Fruit fly (Drosophila melanogaster) whole organism, pupa: ENCODE results near the gene dsh.

ENCODE experiments used
- CG13204 ChIP-seq: fragments of 200-800 bp; sonication (Bioruptor generic); optimal IDR thresholded peaks from 2 replicates; lab custom pipeline; 2018; ENCODE audit warnings: missing biosample characterization, mild to moderate bottlenecking, missing genetic modification characterization, moderate library complexity
- CG14655 ChIP-seq: fragments of 200-800 bp; sonication (Bioruptor generic); optimal IDR thresholded peaks from 3 replicates; lab custom pipeline; 2017; ENCODE audit warnings: mild to moderate bottlenecking, missing biosample characterization, missing genetic modification reagents, missing genetic modification characterization
- CG15710 ChIP-seq: fragments of 200-800 bp; sonication (Bioruptor generic); optimal IDR thresholded peaks from 2 replicates; lab custom pipeline; 2018; ENCODE audit warnings: missing biosample characterization, mild to moderate bottlenecking, missing genetic modification characterization, moderate library complexity
- CG17806 ChIP-seq: fragments of 200-800 bp; sonication (Bioruptor generic); optimal IDR thresholded peaks from 2 replicates; lab custom pipeline; 2018; ENCODE audit warnings: missing biosample characterization, mild to moderate bottlenecking, missing genetic modification characterization, moderate library complexity
- CG4496 ChIP-seq: fragments of 200-800 bp; sonication (Bioruptor generic); IDR thresholded peaks from 3 replicates; pipeline ENCODE4 v1.3.6; 2022; ENCODE audit warnings: missing biosample characterization, missing genetic modification characterization
- EcR ChIP-seq: fragments of 200-800 bp; sonication (Bioruptor generic); optimal IDR thresholded peaks from 3 replicates; lab custom pipeline; 2019; ENCODE audit warnings: missing biosample characterization, missing genetic modification characterization, mild to moderate bottlenecking, moderate library complexity, missing genetic modification reagents
- Pif1A ChIP-seq: fragments of 200-800 bp; sonication (Bioruptor generic); optimal IDR thresholded peaks from 3 replicates; lab custom pipeline; 2016; ENCODE audit warnings: missing biosample characterization, missing genetic modification characterization
- Snoo ChIP-seq: fragments of 200-800 bp; sonication (Bioruptor generic); optimal IDR thresholded peaks from 3 replicates; lab custom pipeline; 2017; ENCODE audit warnings: missing biosample characterization, mild to moderate bottlenecking, missing genetic modification characterization, inconsistent platforms

- no peak for TF ChIP-seq Snoo (tag; lab: Kevin White, UChicago)
- no peak for TF ChIP-seq CG17806
- TF ChIP-seq CG14655 = no peak
- TF ChIP-seq Pif1A (GFP tag; lab: Kevin White, UChicago) = no peak
- TF ChIP-seq CG4496 (GFP tag; lab: Robert Waterston, UW) = no peak
- no peak for TF ChIP-seq CG15710 (tag; lab: Kevin White, UChicago)
- TF ChIP-seq EcR (GFP tag; lab: Kevin White, UChicago) = no peak
- no peak for TF ChIP-seq CG13204 (GFP tag; lab: Kevin White, UChicago)
Measured at dm6 chrX:11348829-11349228, 6.9 kb upstream of the dsh start, which contains the start of gene CG1738.
